Fruit fly (Drosophila melanogaster): Measurements from ENCODE around the gene baz.
A peak's percentile ranks its signal among the peaks of the same experiment; 100 is the strongest.

Gene baz

dm6 chrX:17125017-17125821 is 34.6 kb upstream of the baz start (continued):
- TF ChIP-seq CG18599 (GFP tag; optimal IDR thresholded peaks at IDR 0.05) (peak; percentile 82), seq (GFP tag; IDR thresholded peaks at IDR 0.05) (peak; percentile 67), CG18619 (GFP tag; optimal IDR thresholded peaks at IDR 0.05) (peak; percentile 27), yki (optimal IDR thresholded peaks at IDR 0.05) (no peak), Dbx (GFP tag; IDR thresholded peaks at IDR 0.05) (peak; percentile 57; the same call in 2 of the 3 replicates), CG12942 (GFP tag; optimal IDR thresholded peaks at IDR 0.05) (no peak), grn (GFP tag; optimal IDR thresholded peaks at IDR 0.05) (peak; percentile 18), en (GFP tag; optimal IDR thresholded peaks at IDR 0.05) (no peak), odd (GFP tag; optimal IDR thresholded peaks at IDR 0.05) (peak; percentile 17), CG10462 (GFP tag; optimal IDR thresholded peaks at IDR 0.05) (no peak), Ptx1 (GFP tag; IDR thresholded peaks at IDR 0.05) (peak; percentile 81), CG3163 (GFP tag; optimal IDR thresholded peaks at IDR 0.05) (peak; percentile 39), abd-A (tag; optimal IDR thresholded peaks at IDR 0.05) (no peak), CG12659 (GFP tag; optimal IDR thresholded peaks at IDR 0.05) (peak; percentile 59), chinmo (GFP tag; IDR thresholded peaks at IDR 0.05; ENCODE audit: partially characterized antibody) (peak; percentile 94; the same call in 3 of the 4 replicates), hbn (GFP tag; IDR thresholded peaks at IDR 0.05; ENCODE audit: partially characterized antibody) (peak; percentile 93), D19A (tag; optimal IDR thresholded peaks at IDR 0.05) (peak; percentile 87), CG2875 (GFP tag; optimal IDR thresholded peaks at IDR 0.05) (no peak), lab (GFP tag; optimal IDR thresholded peaks at IDR 0.05) (peak; percentile 87), H2.0 (GFP tag; IDR thresholded peaks at IDR 0.05) (peak; percentile 73), CG6654 (GFP tag; optimal IDR thresholded peaks at IDR 0.05) (peak; percentile 40), Hand (GFP tag; optimal IDR thresholded peaks at IDR 0.05) (peak; percentile 58), CG10209 (GFP tag; optimal IDR thresholded peaks at IDR 0.05) (peak; percentile 65), CG3995 (GFP tag; optimal IDR thresholded peaks at IDR 0.05) (no peak), nerfin-1 (tag; optimal IDR thresholded peaks at IDR 0.05) (no peak), CG18262 (tag; optimal IDR thresholded peaks at IDR 0.05) (peak; percentile 68), run (tag; optimal IDR thresholded peaks at IDR 0.05) (no peak), ewg (GFP tag; optimal IDR thresholded peaks at IDR 0.05) (peak; percentile 78), CG1233 (GFP tag; optimal IDR thresholded peaks at IDR 0.05) (peak; percentile 51), HmgD (GFP tag; optimal IDR thresholded peaks at IDR 0.05) (no peak), fru (optimal IDR thresholded peaks at IDR 0.05) (no peak), btn (GFP tag; optimal IDR thresholded peaks at IDR 0.05) (no peak), tna (GFP tag; IDR thresholded peaks at IDR 0.05; ENCODE audit: partially characterized antibody) (peak; percentile 69), Vsx1 (GFP tag; optimal IDR thresholded peaks at IDR 0.05) (peak; percentile 6), stc (GFP tag; IDR thresholded peaks at IDR 0.05) (peak; percentile 85), zfh1 (GFP tag; IDR thresholded peaks at IDR 0.05) (peak; percentile 65; the same call in 2 of the 3 replicates), croc (GFP tag; conservative IDR thresholded peaks at IDR 0.05) (no peak), hth (optimal IDR thresholded peaks at IDR 0.05) (no peak), chif (GFP tag; optimal IDR thresholded peaks at IDR 0.05) (peak; percentile 17 to 43), hkb (optimal IDR thresholded peaks at IDR 0.05) (no peak), hkb (GFP tag; IDR thresholded peaks at IDR 0.05) (peak; percentile 77), CrebB (tag; optimal IDR thresholded peaks at IDR 0.05) (no peak), CG2129 (GFP tag; IDR thresholded peaks at IDR 0.05; ENCODE audit: partially characterized antibody) (peak; percentile 95), B-H1 (GFP tag; IDR thresholded peaks at IDR 0.05) (peak; percentile 53; the same call in 2 of the 3 replicates), CG8944 (GFP tag; optimal IDR thresholded peaks at IDR 0.05) (peak; percentile 18), CG15696 (tag; optimal IDR thresholded peaks at IDR 0.05) (peak; percentile 55), CG31365 (tag; optimal IDR thresholded peaks at IDR 0.05) (no peak), Jarid2 (GFP tag; optimal IDR thresholded peaks at IDR 0.05) (no peak), CG9876 (GFP tag; optimal IDR thresholded peaks at IDR 0.05) (no peak), Dek (tag; optimal IDR thresholded peaks at IDR 0.05) (peak; percentile 47)

Data from whole organism, embryonic.